Worm (Caenorhabditis elegans): ENCODE measurements around the gene C24A8.5.

Gene C24A8.5

ce11 chrX:4328816-4329215 lies at the start of gene C24A8.5:
Gene C24A8.5, minus strand, starts transcription at chrX:4328916.
- TF ChIP-seq unc-130 (GFP tag; optimal IDR thresholded peaks at IDR 0.05) (no peak), K11D2.4 (GFP tag; IDR thresholded peaks at IDR 0.05) (no peak), fkh-3 (tag; optimal IDR thresholded peaks at IDR 0.05) (no peak), Y79H2A.3 (GFP tag; conservative IDR thresholded peaks at IDR 0.05) (no peak), Y56A3A.18 (GFP tag; IDR thresholded peaks at IDR 0.05) (no peak), F10E7.11 (tag; optimal IDR thresholded peaks at IDR 0.05) (no peak), egrh-3 (GFP tag; IDR thresholded peaks at IDR 0.05) (no peak), madf-6 (GFP tag; IDR thresholded peaks at IDR 0.05) (no peak), ceh-27 (GFP tag; optimal IDR thresholded peaks at IDR 0.05) (no peak), madf-3 (GFP tag; IDR thresholded peaks at IDR 0.05) (no peak), rcor-1 (GFP tag; IDR thresholded peaks at IDR 0.05) (no peak), T26A5.8 (tag; optimal IDR thresholded peaks at IDR 0.05) (no peak), snpc-4 (GFP tag; optimal IDR thresholded peaks at IDR 0.05) (no peak), snpc-4 (tag; optimal IDR thresholded peaks at IDR 0.05) (no peak), mel-28 (tag; optimal IDR thresholded peaks at IDR 0.05; ENCODE audit: borderline replicate concordance) (no peak), ztf-3 (GFP tag; optimal IDR thresholded peaks at IDR 0.05) (no peak)

- TF ChIP-seq C17E4.6 (GFP tag; IDR thresholded peaks at IDR 0.05): no peak
- TF ChIP-seq nhr-179 (tag; optimal IDR thresholded peaks at IDR 0.05): no peak
Measured at ce11 chrX:4377689-4378088, 49.0 kb upstream of the C24A8.5 start, which contains the start of gene R160.12. Gene R160.12, minus strand, starts transcription at chrX:4377789.

ce11 chrX:4376801-4377200 lies 48.1 kb upstream of the C24A8.5 start, which contains the start of gene R160.2:
Gene R160.2, minus strand, starts transcription at chrX:4376901.
- no peak for TF ChIP-seq madf-3 (GFP tag; IDR thresholded peaks at IDR 0.05)
- no peak for TF ChIP-seq atf-7 (tag; optimal IDR thresholded peaks at IDR 0.05)
- no peak for TF ChIP-seq efl-1 (GFP tag; optimal IDR thresholded peaks at IDR 0.05)
- TF ChIP-seq F57C9.4 (tag; optimal IDR thresholded peaks at IDR 0.05): no peak
- no peak for TF ChIP-seq nfyb-1 (GFP tag; IDR thresholded peaks at IDR 0.05)
- TF ChIP-seq tbx-9 (tag; optimal IDR thresholded peaks at IDR 0.05; ENCODE audit: borderline replicate concordance): no peak

ce11 chrX:4373123-4373522 lies 44.4 kb upstream of the C24A8.5 start, which contains the start of gene R160.6:
Gene R160.6, minus strand, starts transcription at chrX:4373223.
- TF ChIP-seq ama-1 (optimal IDR thresholded peaks at IDR 0.05) (no peak), ama-1 (GFP tag; optimal IDR thresholded peaks at IDR 0.05) (no peak), T07F8.4 (tag; optimal IDR thresholded peaks at IDR 0.05) (no peak), zim-3 (tag; optimal IDR thresholded peaks at IDR 0.05) (no peak), bed-1 (GFP tag; IDR thresholded peaks at IDR 0.05) (no peak), ztf-3 (GFP tag; optimal IDR thresholded peaks at IDR 0.05) (no peak), egl-44 (GFP tag; IDR thresholded peaks at IDR 0.05) (no peak), atf-7 (tag; optimal IDR thresholded peaks at IDR 0.05) (no peak), lin-40 (tag; optimal IDR thresholded peaks at IDR 0.05) (no peak)

ce11 chrX:4371988-4372387 lies 43.3 kb upstream of the C24A8.5 start, which contains the start of gene R160.14:
Gene R160.14, minus strand, starts transcription at chrX:4372088.
- TF ChIP-seq ceh-40 (GFP tag; IDR thresholded peaks at IDR 0.05) (no peak), mel-28 (tag; optimal IDR thresholded peaks at IDR 0.05; ENCODE audit: borderline replicate concordance) (no peak), madf-3 (GFP tag; IDR thresholded peaks at IDR 0.05) (no peak), snpc-1.3 (tag; optimal IDR thresholded peaks at IDR 0.05; ENCODE audit: insufficient read depth) (no peak), hmg-1.2 (GFP tag; IDR thresholded peaks at IDR 0.05) (no peak), Y95B8A.8 (GFP tag; IDR thresholded peaks at IDR 0.05) (no peak), snpc-3.4 (tag; optimal IDR thresholded peaks at IDR 0.05) (no peak), Y79H2A.3 (GFP tag; conservative IDR thresholded peaks at IDR 0.05) (no peak), tbx-9 (tag; optimal IDR thresholded peaks at IDR 0.05; ENCODE audit: borderline replicate concordance) (no peak), mxl-1 (tag; optimal IDR thresholded peaks at IDR 0.05) (no peak), ets-4 (GFP tag; optimal IDR thresholded peaks at IDR 0.05) (no peak), lsy-27 (tag; optimal IDR thresholded peaks at IDR 0.05; ENCODE audit: borderline replicate concordance, insufficient read depth) (no peak)

All from whole organism, young adult.